Fruit fly (Drosophila melanogaster) whole organism, embryonic: Measurements from ENCODE around the gene CG12017.

Source experiments
- Adf1 ChIP-seq: fragments of 200-800 bp; sonication (Bioruptor generic); IDR thresholded peaks from 2 replicates; pipeline ENCODE4 v1.3.6; 2022; ENCODE audit warnings: missing biosample characterization, missing genetic modification characterization
- Asciz ChIP-seq: fragments of 200-800 bp; sonication (Bioruptor generic); optimal IDR thresholded peaks from 2 replicates; lab custom pipeline; 2017; ENCODE audit warnings: missing biosample characterization, mild to moderate bottlenecking, missing genetic modification characterization, missing genetic modification reagents
- BEAF-32 ChIP-seq: fragments of 200-800 bp; sonication (Bioruptor generic); optimal IDR thresholded peaks from 3 replicates; lab custom pipeline; 2017; ENCODE audit warnings: missing biosample characterization, missing genetic modification characterization, mild to moderate bottlenecking, moderate library complexity, missing genetic modification reagents
- Bteb2 ChIP-seq: fragments of 200-800 bp; sonication (Bioruptor generic); optimal IDR thresholded peaks from 2 replicates; lab custom pipeline; 2016; ENCODE audit warnings: missing biosample characterization, missing genetic modification characterization
- CG1024 ChIP-seq: fragments of 200-800 bp; sonication (Bioruptor generic); IDR thresholded peaks from 2 replicates; pipeline ENCODE4 v1.3.6; 2022; ENCODE audit warnings: missing biosample characterization, missing genetic modification characterization
- CG10366 ChIP-seq: fragments of 200-800 bp; sonication (Bioruptor generic); IDR thresholded peaks from 2 replicates; pipeline ENCODE4 v1.3.6; 2022; ENCODE audit warnings: missing biosample characterization, missing genetic modification characterization
- CG10462 ChIP-seq: fragments of 200-800 bp; sonication (Bioruptor generic); optimal IDR thresholded peaks from 2 replicates; lab custom pipeline; 2016; ENCODE audit warnings: missing biosample characterization, missing genetic modification characterization
- CG11695 ChIP-seq: fragments of 200-800 bp; sonication (Bioruptor generic); IDR thresholded peaks from 3 replicates; pipeline ENCODE4 v1.3.6; 2022; ENCODE audit warnings: missing biosample characterization, missing genetic modification characterization
- CG11723 ChIP-seq: fragments of 200-800 bp; sonication (Bioruptor generic); optimal IDR thresholded peaks from 2 replicates; lab custom pipeline; 2017; ENCODE audit warnings: missing biosample characterization, mild to moderate bottlenecking, missing genetic modification characterization
- CG12104 ChIP-seq: fragments of 200-800 bp; sonication (Bioruptor generic); optimal IDR thresholded peaks from 3 replicates; lab custom pipeline; 2016; ENCODE audit warnings: missing biosample characterization, missing genetic modification characterization
- CG1233 ChIP-seq: fragments of 200-800 bp; sonication (Bioruptor generic); optimal IDR thresholded peaks from 4 replicates; lab custom pipeline; 2018; ENCODE audit warnings: missing biosample characterization, mild to moderate bottlenecking, missing genetic modification characterization
- CG13123 ChIP-seq: fragments of 200-800 bp; sonication (Bioruptor generic); optimal IDR thresholded peaks from 2 replicates; lab custom pipeline; 2016; ENCODE audit warnings: missing biosample characterization, missing genetic modification characterization
- CG13624 ChIP-seq: fragments of 200-800 bp; sonication (Bioruptor generic); optimal IDR thresholded peaks from 2 replicates; lab custom pipeline; 2016; ENCODE audit warnings: missing biosample characterization, missing genetic modification characterization
- CG13775 ChIP-seq: fragments of 200-800 bp; sonication (Bioruptor generic); optimal IDR thresholded peaks from 3 replicates; lab custom pipeline; 2017; ENCODE audit warnings: missing biosample characterization, mild to moderate bottlenecking, missing genetic modification characterization
- CG14667 ChIP-seq: fragments of 200-800 bp; sonication (Bioruptor generic); IDR thresholded peaks from 2 replicates; pipeline ENCODE4 v1.3.6; 2022; ENCODE audit warnings: missing biosample characterization, missing genetic modification characterization
- CG1602 ChIP-seq: fragments of 200-800 bp; sonication (Bioruptor generic); optimal IDR thresholded peaks from 3 replicates; lab custom pipeline; 2016; ENCODE audit warnings: missing biosample characterization, missing genetic modification characterization
- CG1647 ChIP-seq: fragments of 200-800 bp; sonication (Bioruptor generic); optimal IDR thresholded peaks from 3 replicates; lab custom pipeline; 2016; ENCODE audit warnings: missing biosample characterization, missing genetic modification characterization
- CG16815 ChIP-seq: fragments of 200-800 bp; sonication (Bioruptor generic); optimal IDR thresholded peaks from 3 replicates; lab custom pipeline; 2017; ENCODE audit warnings: missing biosample characterization, mild to moderate bottlenecking, missing genetic modification characterization
- CG18764 ChIP-seq: fragments of 200-800 bp; sonication (Bioruptor generic); optimal IDR thresholded peaks from 3 replicates; lab custom pipeline; 2016; ENCODE audit warnings: missing biosample characterization, missing genetic modification characterization
- CG5180 ChIP-seq: fragments of 200-800 bp; sonication (Bioruptor generic); optimal IDR thresholded peaks from 3 replicates; lab custom pipeline; 2017; ENCODE audit warnings: missing biosample characterization, missing genetic modification characterization, mild to moderate bottlenecking, moderate library complexity, missing genetic modification reagents
- CG7786 ChIP-seq: fragments of 200-800 bp; sonication (Bioruptor generic); optimal IDR thresholded peaks from 2 replicates; lab custom pipeline; 2016; ENCODE audit warnings: missing biosample characterization, missing genetic modification characterization
- Dek ChIP-seq: fragments of 200-800 bp; sonication (Bioruptor generic); optimal IDR thresholded peaks from 3 replicates; lab custom pipeline; 2019; ENCODE audit warnings: missing biosample characterization, mild to moderate bottlenecking, missing genetic modification characterization, moderate library complexity
- Drgx ChIP-seq: fragments of 200-800 bp; sonication (Bioruptor generic); IDR thresholded peaks from 2 replicates; pipeline ENCODE4 v1.3.6; 2022; ENCODE audit warnings: missing biosample characterization, missing genetic modification characterization
- ERR ChIP-seq: fragments of 200-800 bp; sonication (Bioruptor generic); optimal IDR thresholded peaks from 2 replicates; lab custom pipeline; 2016; ENCODE audit warnings: missing biosample characterization, missing genetic modification characterization
- Elba2 ChIP-seq: fragments of 200-800 bp; sonication (Bioruptor generic); optimal IDR thresholded peaks from 3 replicates; lab custom pipeline; 2016; ENCODE audit warnings: missing biosample characterization, missing genetic modification characterization
- Fer1 ChIP-seq: fragments of 200-800 bp; sonication (Bioruptor generic); optimal IDR thresholded peaks from 2 replicates; lab custom pipeline; 2017; ENCODE audit warnings: missing biosample characterization, mild to moderate bottlenecking, missing genetic modification characterization
- Gsc ChIP-seq: fragments of 200-800 bp; sonication (Bioruptor generic); IDR thresholded peaks from 2 replicates; pipeline ENCODE4 v1.3.6; 2022; ENCODE audit warnings: missing biosample characterization, missing genetic modification characterization
- HLH4C ChIP-seq: fragments of 200-800 bp; sonication (Bioruptor generic); IDR thresholded peaks from 3 replicates; pipeline ENCODE4 v1.3.6; 2022; ENCODE audit warnings: missing biosample characterization, missing genetic modification characterization; ENCODE audit not compliant: partially characterized antibody
- MBD-R2 ChIP-seq: fragments of 200-800 bp; sonication (Bioruptor generic); IDR thresholded peaks from 2 replicates; pipeline ENCODE4 v1.3.6; 2022; ENCODE audit warnings: missing biosample characterization, missing genetic modification characterization
- Meics ChIP-seq: fragments of 200-800 bp; sonication (Bioruptor generic); optimal IDR thresholded peaks from 2 replicates; lab custom pipeline; 2017; ENCODE audit warnings: missing biosample characterization, mild to moderate bottlenecking, missing genetic modification characterization
- Nf-YA ChIP-seq: fragments of 200-800 bp; sonication (Bioruptor generic); IDR thresholded peaks from 2 replicates; pipeline ENCODE4 v1.3.6; 2022; ENCODE audit warnings: missing biosample characterization, missing genetic modification characterization
- Nf-YB ChIP-seq: fragments of 200-800 bp; sonication (Bioruptor generic); optimal IDR thresholded peaks from 3 replicates; lab custom pipeline; 2019; ENCODE audit warnings: missing biosample characterization, mild to moderate bottlenecking, missing genetic modification characterization, moderate library complexity
- Oli ChIP-seq: fragments of 200-800 bp; sonication (Bioruptor generic); optimal IDR thresholded peaks from 2 replicates; lab custom pipeline; 2018; ENCODE audit warnings: missing biosample characterization, mild to moderate bottlenecking, missing genetic modification characterization, moderate library complexity
- abd-A ChIP-seq: fragments of 200-800 bp; sonication (Bioruptor generic); optimal IDR thresholded peaks from 3 replicates; lab custom pipeline; 2019; ENCODE audit warnings: missing biosample characterization, mild to moderate bottlenecking, missing genetic modification characterization, moderate library complexity
- ato ChIP-seq: fragments of 200-800 bp; sonication (Bioruptor generic); IDR thresholded peaks from 2 replicates; pipeline ENCODE4 v1.3.6; 2022; ENCODE audit warnings: missing biosample characterization, missing genetic modification characterization; ENCODE audit not compliant: partially characterized antibody
- bcd ChIP-seq: fragments of 200-800 bp; sonication (Bioruptor generic); optimal IDR thresholded peaks from 2 replicates; lab custom pipeline; 2017; ENCODE audit warnings: missing biosample characterization, mild to moderate bottlenecking, missing genetic modification characterization
- chn ChIP-seq: fragments of 200-800 bp; sonication (Bioruptor generic); optimal IDR thresholded peaks from 2 replicates; lab custom pipeline; 2016; ENCODE audit warnings: missing biosample characterization, missing genetic modification characterization
- danr ChIP-seq: fragments of 200-800 bp; sonication (Bioruptor generic); IDR thresholded peaks from 2 replicates; pipeline ENCODE4 v1.3.6; 2022; ENCODE audit warnings: missing biosample characterization, missing genetic modification characterization
- dmrt99B ChIP-seq: fragments of 200-800 bp; sonication (Bioruptor generic); optimal IDR thresholded peaks from 2 replicates; lab custom pipeline; 2018; ENCODE audit warnings: missing biosample characterization, mild to moderate bottlenecking, missing genetic modification characterization, moderate library complexity
- grn ChIP-seq: fragments of 200-800 bp; sonication (Bioruptor generic); optimal IDR thresholded peaks from 3 replicates; lab custom pipeline; 2017; ENCODE audit warnings: missing biosample characterization, missing genetic modification characterization
- ind ChIP-seq: fragments of 200-800 bp; sonication (Bioruptor generic); optimal IDR thresholded peaks from 3 replicates; lab custom pipeline; 2016; ENCODE audit warnings: missing biosample characterization, missing genetic modification characterization
- lilli ChIP-seq: fragments of 200-800 bp; sonication (Bioruptor generic); optimal IDR thresholded peaks from 3 replicates; lab custom pipeline; 2016; ENCODE audit warnings: missing biosample characterization, missing genetic modification characterization
- nom ChIP-seq: fragments of 200-800 bp; sonication (Bioruptor generic); optimal IDR thresholded peaks from 2 replicates; lab custom pipeline; 2017; ENCODE audit warnings: missing biosample characterization, missing genetic modification characterization, mild to moderate bottlenecking, moderate library complexity, missing genetic modification reagents
- p53 ChIP-seq: fragments of 200-800 bp; sonication (Bioruptor generic); optimal IDR thresholded peaks from 2 replicates; lab custom pipeline; 2016; ENCODE audit warnings: missing biosample characterization, missing genetic modification characterization
- peb ChIP-seq: fragments of 200-800 bp; sonication (Bioruptor generic); IDR thresholded peaks from 2 replicates; pipeline ENCODE4 v1.3.6; 2022; ENCODE audit warnings: missing biosample characterization, missing genetic modification characterization
- sim ChIP-seq: fragments of 200-800 bp; sonication (Bioruptor generic); IDR thresholded peaks from 2 replicates; pipeline ENCODE4 v1.3.6; 2022; ENCODE audit warnings: missing biosample characterization, missing genetic modification characterization
- ttk ChIP-seq: fragments of 200-800 bp; sonication (Bioruptor generic); IDR thresholded peaks from 2 replicates; pipeline ENCODE4 v2.1.2; 2022; ENCODE audit warnings: missing biosample characterization, missing genetic modification characterization
- vfl ChIP-seq: fragments of 200-800 bp; sonication (Bioruptor generic); optimal IDR thresholded peaks from 2 replicates; lab custom pipeline; 2016; ENCODE audit warnings: missing biosample characterization, missing genetic modification characterization
- wor ChIP-seq: fragments of 200-800 bp; sonication (Bioruptor generic); IDR thresholded peaks from 2 replicates; pipeline ENCODE4 v1.3.6; 2022; ENCODE audit warnings: missing biosample characterization, missing genetic modification characterization

CG12017 gene

dm6 chr3L:3248714-3249663, 31.1 kb upstream of the CG12017 start:
- TF ChIP-seq HLH4C (no peak), bcd (GFP tag; lab: Kevin White, UChicago) (peak; percentile 43), vfl (GFP tag; lab: Kevin White, UChicago) (no peak), Asciz (GFP tag; lab: Kevin White, UChicago) (peak; percentile 64), peb (GFP tag; lab: Robert Waterston, UW) (no peak), CG7786 (GFP tag; lab: Kevin White, UChicago) (peak; percentile 25), Fer1 (GFP tag; lab: Kevin White, UChicago) (no peak), CG18764 (GFP tag; lab: Kevin White, UChicago) (no peak), Drgx (peak; percentile 79), grn (GFP tag; lab: Kevin White, UChicago) (no peak), Meics (GFP tag; lab: Kevin White, UChicago) (peak; percentile 14), CG13624 (GFP tag; lab: Kevin White, UChicago) (peak; percentile 36), ERR (no peak), CG10366 (GFP tag; lab: Robert Waterston, UW) (no peak; the same call in 1 of the 2 replicates), abd-A (no peak), CG14667 (GFP tag; lab: Robert Waterston, UW) (0 out of 2 replicates have a peak, but pooled peaks have one; percentile 12), Adf1 (GFP tag; lab: Robert Waterston, UW) (peak; percentile 22), CG10462 (GFP tag; lab: Kevin White, UChicago) (no peak), ind (GFP tag; lab: Kevin White, UChicago) (peak; percentile 45), sim (GFP tag; lab: Robert Waterston, UW) (no peak), CG5180 (no peak), Dek (no peak), nom (GFP tag; lab: Kevin White, UChicago) (peak; percentile 95), CG1602 (GFP tag; lab: Kevin White, UChicago) (peak; percentile 34), chn (GFP tag; lab: Kevin White, UChicago) (no peak), CG1647 (GFP tag; lab: Kevin White, UChicago) (no peak), Oli (tag; lab: Kevin White, UChicago) (peak; percentile 58), ato (GFP tag; lab: Robert Waterston, UW) (no peak), Bteb2 (GFP tag; lab: Kevin White, UChicago) (peak; percentile 44), CG11695 (GFP tag; lab: Robert Waterston, UW) (0 out of 3 replicates have a peak, but pooled peaks have one; percentile 25), Nf-YB (GFP tag; lab: Kevin White, UChicago) (peak; percentile 5), ttk (peak; percentile 56; the same call in 1 of the 2 replicates), p53 (no peak), dmrt99B (peak; percentile 62), lilli (peak; percentile 55), CG13775 (GFP tag; lab: Kevin White, UChicago) (peak; percentile 31), CG1233 (GFP tag; lab: Kevin White, UChicago) (peak; percentile 28), wor (GFP tag; lab: Robert Waterston, UW) (peak; percentile 49), CG12104 (GFP tag; lab: Kevin White, UChicago) (peak; percentile 4), Nf-YA (GFP tag; lab: Robert Waterston, UW) (no peak), CG1024 (GFP tag; lab: Robert Waterston, UW) (0 out of 2 replicates have a peak, but pooled peaks have one; percentile 22), CG13123 (GFP tag; lab: Kevin White, UChicago) (no peak), Elba2 (GFP tag; lab: Kevin White, UChicago) (no peak), danr (no peak), MBD-R2 (GFP tag; lab: Robert Waterston, UW) (no peak), CG16815 (GFP tag; lab: Kevin White, UChicago) (peak; percentile 33), BEAF-32 (GFP tag; lab: Kevin White, UChicago) (no peak), CG11723 (peak; percentile 27), Gsc (no peak)
